Worm (Caenorhabditis elegans): ENCODE measurements around the gene elpc-3.
"Not testable (repeated sequence)": the region's sequence is repeated elsewhere in the genome, so short reads cannot be mapped to it uniquely, and the experiment has no call there.

Gene elpc-3

ce11 chrV:12152857-12153256 is 28.4 kb downstream of the elpc-3 start, which contains the start of gene C27A7.8 (continued):
- TF ChIP-seq Y75B8A.6 (GFP tag; IDR thresholded peaks at IDR 0.05) (no peak), nhr-11 (tag; optimal IDR thresholded peaks at IDR 0.05) (no peak), ceh-32 (tag; optimal IDR thresholded peaks at IDR 0.05; ENCODE audit: poor library complexity) (no peak)

ce11 chrV:12150607-12151006 is 30.6 kb downstream of the elpc-3 start, which contains the start of gene che-11:
TSS of gene che-11 (minus strand) at chrV:12150707.
- TF ChIP-seq zip-2 (tag; optimal IDR thresholded peaks at IDR 0.05) (no peak), lin-15B (tag; optimal IDR thresholded peaks at IDR 0.05) (no peak), daf-8 (GFP tag; IDR thresholded peaks at IDR 0.05) (no peak), fos-1 (tag; optimal IDR thresholded peaks at IDR 0.05) (no peak), saeg-2 (GFP tag; IDR thresholded peaks at IDR 0.05) (no peak), skn-1 (tag; optimal IDR thresholded peaks at IDR 0.05) (no peak), set-16 (GFP tag; IDR thresholded peaks at IDR 0.05) (no peak), F49E8.2 (tag; optimal IDR thresholded peaks at IDR 0.05; ENCODE audit: borderline replicate concordance) (no peak), Y75B8A.6 (GFP tag; IDR thresholded peaks at IDR 0.05) (no peak), nhr-10 (tag; optimal IDR thresholded peaks at IDR 0.05) (no peak), gei-8 (GFP tag; optimal IDR thresholded peaks at IDR 0.05) (no peak), mep-1 (tag; optimal IDR thresholded peaks at IDR 0.05) (no peak), snpc-1.2 (GFP tag; IDR thresholded peaks at IDR 0.05) (no peak)

ce11 chrV:12140625-12141024 is 40.6 kb downstream of the elpc-3 start, which contains the start of gene C27A7.3:
TSS of gene C27A7.3 (plus strand) at chrV:12140925.
- TF ChIP-seq ceh-44 (GFP tag; IDR thresholded peaks at IDR 0.05) = no peak

- TF ChIP-seq mxl-2 (GFP tag; conservative IDR thresholded peaks at IDR 0.05) (no peak), ces-1 (GFP tag; optimal IDR thresholded peaks at IDR 0.05) (no peak), ctbp-1 (GFP tag; IDR thresholded peaks at IDR 0.05) (no peak), fkh-10 (GFP tag; optimal IDR thresholded peaks at IDR 0.05) (no peak), aha-1 (tag) (peak; percentile 93), zfp-3 (GFP tag; conservative IDR thresholded peaks at IDR 0.05) (no peak)
These were observed 43.3 kb downstream of the elpc-3 start for ce11 chrV:12137942-12138341.

ce11 chrV:12131157-12131556 is 50.1 kb downstream of the elpc-3 start, which contains the start of gene enpp-1:
TSS of gene enpp-1 (plus strand) at chrV:12131457.
- peak in 1 of 2 experiments; percentile 23 for TF ChIP-seq unc-62 (GFP tag; optimal IDR thresholded peaks at IDR 0.05 in 1 of 2)
- TF ChIP-seq unc-62 (tag; optimal IDR thresholded peaks at IDR 0.05) = not testable (repeated sequence)

ce11 chrV:12130688-12131087 is 50.5 kb downstream of the elpc-3 start, which contains the start of gene C27A7.6:
TSS of gene C27A7.6 (minus strand) at chrV:12130788.
- not testable (repeated sequence) for TF ChIP-seq duxl-1 (tag; optimal IDR thresholded peaks at IDR 0.05; ENCODE audit: poor library complexity); R02D3.7 (tag; optimal IDR thresholded peaks at IDR 0.05); aha-1 (tag)

Measured in whole organism, L4 larva.